Worm (Caenorhabditis elegans) whole organism, L3 larva: ENCODE data around the gene fbxa-133.

Experiments
- aly-2 ChIP-seq: fragments of 150-350 bp; optimal IDR thresholded peaks from 2 replicates; lab custom pipeline; 2014; ENCODE audit warnings: missing biosample characterization, missing genetic modification characterization
- ceh-82 ChIP-seq: fragments of 150-350 bp; optimal IDR thresholded peaks from 2 replicates; lab custom pipeline; 2014; ENCODE audit warnings: missing biosample characterization, missing genetic modification characterization
- egl-27 ChIP-seq: sonication (generic microtip); optimal IDR thresholded peaks from 4 replicates; lab custom pipeline; 2017; ENCODE audit warnings: missing biosample characterization, missing genetic modification reagents, missing genetic modification characterization
- fkh-10 ChIP-seq: sonication (generic microtip); optimal IDR thresholded peaks from 2 replicates; lab custom pipeline; 2017; ENCODE audit warnings: missing biosample characterization, missing genetic modification reagents, missing genetic modification characterization
- mdl-1 ChIP-seq: fragments of 150-350 bp; optimal IDR thresholded peaks from 2 replicates; lab custom pipeline; 2014; ENCODE audit warnings: missing biosample characterization, missing genetic modification characterization
- nfya-1 ChIP-seq: sonication (generic microtip); optimal IDR thresholded peaks from 2 replicates; lab custom pipeline; 2017; ENCODE audit warnings: missing genetic modification characterization, mild to moderate bottlenecking, missing compliant biosample characterization, antibody characterized with exemption, moderate library complexity; ENCODE audit not compliant: insufficient read depth
- nhr-12 ChIP-seq: fragments of 150-350 bp; optimal IDR thresholded peaks from 2 replicates; lab custom pipeline; 2014; ENCODE audit warnings: missing biosample characterization, missing genetic modification characterization
- nhr-237 ChIP-seq: fragments of 150-350 bp; optimal IDR thresholded peaks from 2 replicates; lab custom pipeline; 2014; ENCODE audit warnings: missing biosample characterization, missing genetic modification characterization
- nhr-28 ChIP-seq: fragments of 150-350 bp; optimal IDR thresholded peaks from 2 replicates; lab custom pipeline; 2014; ENCODE audit warnings: missing biosample characterization, missing genetic modification characterization
- nhr-76 ChIP-seq: fragments of 150-350 bp; sonication (generic microtip); optimal IDR thresholded peaks from 5 replicates; lab custom pipeline; 2014; ENCODE audit warnings: missing biosample characterization, missing genetic modification characterization
- sea-2 ChIP-seq: fragments of 150-350 bp; sonication (generic microtip); optimal IDR thresholded peaks from 4 replicates; lab custom pipeline; 2014; ENCODE audit warnings: missing biosample characterization, missing genetic modification reagents, missing genetic modification characterization
- zag-1 ChIP-seq: fragments of 150-350 bp; optimal IDR thresholded peaks from 2 replicates; lab custom pipeline; 2014; ENCODE audit warnings: missing biosample characterization, missing genetic modification characterization

- no peak for TF ChIP-seq nhr-28
- no peak for TF ChIP-seq nhr-76 (tag; lab: Kevin White, UChicago)
- TF ChIP-seq nfya-1 (tag; lab: Kevin White, UChicago), result no peak
- TF ChIP-seq aly-2 (tag; lab: Kevin White, UChicago), result no peak
- no peak for TF ChIP-seq ceh-82 (tag; lab: Kevin White, UChicago)
- no peak for TF ChIP-seq zag-1 (tag; lab: Kevin White, UChicago)
- TF ChIP-seq nhr-237 (tag; lab: Kevin White, UChicago), result no peak
- no peak for TF ChIP-seq mdl-1 (tag; lab: Kevin White, UChicago)
- TF ChIP-seq sea-2 (GFP tag; lab: Kevin White, UChicago), result no peak
- no peak for TF ChIP-seq nhr-12 (tag; lab: Kevin White, UChicago)
- TF ChIP-seq egl-27 (tag; lab: Kevin White, UChicago), result no peak
- TF ChIP-seq fkh-10 (GFP tag; lab: Kevin White, UChicago), result no peak
Measured at ce11 chrV:17566850-17567249, 17.7 kb upstream of the fbxa-133 start, which contains the start of gene C38D9.2.
